Worm (Caenorhabditis elegans): Measurements from ENCODE around the gene str-172.

DNA sequence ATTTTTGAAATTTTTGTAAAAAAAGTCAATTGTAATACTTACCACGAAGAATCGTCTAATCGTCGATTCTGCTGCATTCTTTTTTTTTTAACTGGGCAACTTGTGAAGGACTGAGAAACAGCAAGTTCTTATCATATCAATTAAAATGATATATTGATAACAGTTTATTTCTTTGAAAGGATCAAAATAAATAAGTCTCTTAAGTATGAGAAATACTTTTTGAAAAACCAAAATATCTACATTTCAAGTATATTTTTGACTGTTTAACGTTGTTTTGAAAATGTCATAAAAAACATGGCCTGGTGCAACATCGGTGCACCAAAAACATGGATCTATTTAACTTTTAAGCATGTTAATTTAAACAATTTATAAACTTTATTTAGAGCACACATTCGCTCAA, 11.3 kb downstream of the str-172 start, which contains the start of gene Y17G9A.2:
- no peak for TF ChIP-seq mab-5 (tag; optimal IDR thresholded peaks at IDR 0.05)
- no peak for TF ChIP-seq nhr-12 (tag; optimal IDR thresholded peaks at IDR 0.05)
- no peak for TF ChIP-seq lin-13 (GFP tag; optimal IDR thresholded peaks at IDR 0.05)
- TF ChIP-seq nhr-77 (tag; optimal IDR thresholded peaks at IDR 0.05), result no peak
- no peak for TF ChIP-seq gmeb-1 (tag; optimal IDR thresholded peaks at IDR 0.05)
- no peak for TF ChIP-seq nhr-21 (tag; optimal IDR thresholded peaks at IDR 0.05)
- TF ChIP-seq mdl-1 (tag; optimal IDR thresholded peaks at IDR 0.05), result no peak
- TF ChIP-seq ztf-11 (tag; optimal IDR thresholded peaks at IDR 0.05), result no peak
- no peak for TF ChIP-seq lsy-2 (tag; optimal IDR thresholded peaks at IDR 0.05)
- no peak for TF ChIP-seq skn-1 (tag; optimal IDR thresholded peaks at IDR 0.05)
